Worm (Caenorhabditis elegans): ENCODE data around the gene K07C11.10.

Gene K07C11.10

DNA sequence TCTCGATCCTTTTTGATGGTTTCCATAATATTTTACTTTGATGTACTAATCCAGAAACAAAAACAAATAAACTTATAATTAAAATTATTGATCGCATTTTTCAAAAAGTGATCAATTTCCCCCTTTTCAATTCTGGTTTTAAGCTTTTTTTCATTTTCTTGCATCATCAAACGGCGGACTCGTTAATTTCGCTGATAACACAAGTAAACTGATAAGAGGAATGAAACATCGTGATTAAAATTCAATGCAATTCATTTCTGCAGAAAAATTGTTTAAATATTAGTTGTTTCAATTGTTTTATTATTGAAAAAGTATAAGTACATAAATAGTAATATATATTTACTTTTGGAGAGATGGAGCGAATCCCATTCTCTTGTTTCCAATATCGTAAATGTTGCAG, 40.6 kb upstream of the K07C11.10 start (continued):
- TF ChIP-seq crh-2 (tag; optimal IDR thresholded peaks at IDR 0.05) (peak; percentile 77), peb-1 (tag; optimal IDR thresholded peaks at IDR 0.05) (no peak), nhr-12 (tag; optimal IDR thresholded peaks at IDR 0.05) (no peak), mab-5 (tag; optimal IDR thresholded peaks at IDR 0.05) (no peak), sem-4 (tag; optimal IDR thresholded peaks at IDR 0.05) (no peak), mdl-1 (tag; optimal IDR thresholded peaks at IDR 0.05) (no peak), nhr-6 (tag; optimal IDR thresholded peaks at IDR 0.05) (no peak), snpc-4 (tag; optimal IDR thresholded peaks at IDR 0.05) (no peak), egl-27 (tag; optimal IDR thresholded peaks at IDR 0.05) (no peak), skn-1 (tag; optimal IDR thresholded peaks at IDR 0.05) (no peak), sma-9 (GFP tag; optimal IDR thresholded peaks at IDR 0.05) (peak; percentile 63), sma-9 (tag; optimal IDR thresholded peaks at IDR 0.05) (no peak), lin-11 (tag; optimal IDR thresholded peaks at IDR 0.05) (no peak), R02D3.7 (tag; optimal IDR thresholded peaks at IDR 0.05) (no peak), lin-39 (tag; optimal IDR thresholded peaks at IDR 0.05) (no peak), nhr-10 (tag; optimal IDR thresholded peaks at IDR 0.05) (no peak), mbf-1 (tag; optimal IDR thresholded peaks at IDR 0.05) (no peak), ztf-1 (GFP tag; conservative IDR thresholded peaks at IDR 0.05) (no peak), nhr-77 (tag; optimal IDR thresholded peaks at IDR 0.05) (no peak)

ce11 chrV:8266232-8266631, 39.5 kb upstream of the K07C11.10 start, which contains the start of gene F21F8.5:
TSS of gene F21F8.5 (minus strand) at chrV:8266332.
- TF ChIP-seq sem-4 (tag; optimal IDR thresholded peaks at IDR 0.05) (no peak), sma-3 (GFP tag; optimal IDR thresholded peaks at IDR 0.05) (no peak), F13H6.1 (tag; optimal IDR thresholded peaks at IDR 0.05) (no peak), alr-1 (tag; optimal IDR thresholded peaks at IDR 0.05) (no peak), mab-5 (tag; optimal IDR thresholded peaks at IDR 0.05) (no peak), nhr-77 (tag; optimal IDR thresholded peaks at IDR 0.05) (no peak), nhr-10 (tag; optimal IDR thresholded peaks at IDR 0.05) (no peak), skn-1 (tag; optimal IDR thresholded peaks at IDR 0.05) (no peak), ztf-4 (tag; optimal IDR thresholded peaks at IDR 0.05) (no peak), peb-1 (tag; optimal IDR thresholded peaks at IDR 0.05) (no peak), lin-11 (tag; optimal IDR thresholded peaks at IDR 0.05) (no peak)

ce11 chrV:8263941-8264340, 37.2 kb upstream of the K07C11.10 start, which contains the start of gene C16D9.9:
TSS of gene C16D9.9 (plus strand) at chrV:8264241.
- TF ChIP-seq nhr-129 (tag; optimal IDR thresholded peaks at IDR 0.05) (no peak), ztf-4 (tag; optimal IDR thresholded peaks at IDR 0.05) (no peak), sma-3 (GFP tag; optimal IDR thresholded peaks at IDR 0.05) (no peak), R02D3.7 (tag; optimal IDR thresholded peaks at IDR 0.05) (no peak), crh-2 (tag; optimal IDR thresholded peaks at IDR 0.05) (no peak), sem-4 (tag; optimal IDR thresholded peaks at IDR 0.05) (no peak), dmd-4 (tag; optimal IDR thresholded peaks at IDR 0.05) (no peak), aly-2 (tag; optimal IDR thresholded peaks at IDR 0.05) (no peak), nhr-10 (tag; optimal IDR thresholded peaks at IDR 0.05) (no peak), nhr-12 (tag; optimal IDR thresholded peaks at IDR 0.05) (no peak), blmp-1 (tag; optimal IDR thresholded peaks at IDR 0.05; ENCODE audit: insufficient read depth) (no peak), nhr-21 (tag; optimal IDR thresholded peaks at IDR 0.05) (no peak), F13H6.1 (tag; optimal IDR thresholded peaks at IDR 0.05) (no peak), C34F6.9 (tag; optimal IDR thresholded peaks at IDR 0.05) (no peak)

DNA sequence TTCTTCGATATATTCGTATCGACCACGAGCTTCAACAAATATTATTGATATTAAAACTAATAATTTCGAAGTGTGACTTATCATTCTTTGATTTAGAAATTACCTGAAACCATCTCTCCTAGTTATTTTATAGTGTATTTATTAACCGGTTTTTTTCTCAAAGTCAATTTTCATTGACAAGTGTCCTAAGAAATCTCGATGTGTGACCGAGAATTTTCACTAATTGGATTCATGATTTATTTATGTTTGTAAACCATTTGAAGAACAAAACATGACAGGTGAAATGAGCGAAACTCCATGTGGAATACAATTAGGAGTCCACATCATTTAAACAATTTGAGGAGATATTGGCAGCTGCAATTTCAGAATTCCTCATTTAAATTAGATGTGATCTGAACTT, 36.8 kb upstream of the K07C11.10 start, which contains the start of gene C16D9.8:
C16D9.8 (minus strand) TSS at position 101 of the 400 bp plus-strand sequence.
- TF ChIP-seq gmeb-1 (tag; optimal IDR thresholded peaks at IDR 0.05) (no peak), ZK546.5 (tag; optimal IDR thresholded peaks at IDR 0.05) (no peak), alr-1 (tag; optimal IDR thresholded peaks at IDR 0.05) (no peak), fos-1 (tag; optimal IDR thresholded peaks at IDR 0.05) (no peak), mdl-1 (tag; optimal IDR thresholded peaks at IDR 0.05) (no peak), nhr-25 (tag; optimal IDR thresholded peaks at IDR 0.05) (no peak), egl-27 (tag; optimal IDR thresholded peaks at IDR 0.05) (no peak), unc-55 (GFP tag; optimal IDR thresholded peaks at IDR 0.05) (no peak), nhr-6 (tag; optimal IDR thresholded peaks at IDR 0.05) (no peak), lin-39 (tag; optimal IDR thresholded peaks at IDR 0.05) (no peak), nhr-129 (tag; optimal IDR thresholded peaks at IDR 0.05) (no peak), nhr-23 (tag; optimal IDR thresholded peaks at IDR 0.05) (no peak)

DNA sequence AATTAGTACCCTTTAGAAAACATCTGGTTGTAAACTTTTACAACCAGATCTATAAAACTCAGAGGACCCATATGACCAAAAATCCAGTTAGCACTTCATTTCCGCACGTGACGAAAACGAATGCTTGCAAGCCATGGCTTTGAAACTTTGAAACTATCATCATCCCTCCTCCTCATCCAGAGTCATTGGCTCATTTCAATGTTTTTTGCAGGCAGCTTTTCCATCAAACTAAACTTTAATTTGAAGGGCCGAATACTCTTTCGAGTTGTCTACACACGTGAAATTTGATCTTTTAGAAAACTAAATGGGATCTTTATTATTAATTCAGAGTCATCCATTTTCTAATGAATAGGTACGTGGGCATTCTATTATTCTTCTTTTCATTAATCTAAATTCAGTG, 35.5 kb upstream of the K07C11.10 start:
- TF ChIP-seq mbf-1 (tag; optimal IDR thresholded peaks at IDR 0.05) (no peak), unc-62 (GFP tag; optimal IDR thresholded peaks at IDR 0.05) (no peak), sem-4 (tag; optimal IDR thresholded peaks at IDR 0.05) (no peak), nhr-21 (tag; optimal IDR thresholded peaks at IDR 0.05) (no peak), ztf-11 (tag; optimal IDR thresholded peaks at IDR 0.05) (no peak)
